Worm (Caenorhabditis elegans) whole organism, young adult: Measurements from ENCODE around the gene F54E2.2.

Experiments used
- B0019.2 ChIP-seq: fragments of 200-800 bp; sonication (Bioruptor generic); conservative IDR thresholded peaks from 2 replicates; pipeline ENCODE4 v1.3.6; 2022; ENCODE audit warnings: missing genetic modification reagents, missing genetic modification characterization, missing compliant biosample characterization
- B0035.1 ChIP-seq: sonication (generic microtip); optimal IDR thresholded peaks from 2 replicates; lab custom pipeline; 2016; ENCODE audit warnings: missing genetic modification characterization, mild to moderate bottlenecking, missing compliant biosample characterization, missing genotype, missing genetic modification reagents
- C17E4.6 ChIP-seq: fragments of 200-800 bp; sonication (Bioruptor generic); IDR thresholded peaks from 2 replicates; pipeline ENCODE4 v1.3.6; 2022; ENCODE audit warnings: missing genetic modification reagents, missing genetic modification characterization, missing compliant biosample characterization
- D2030.7 ChIP-seq: fragments of 200-800 bp; sonication (Bioruptor generic); IDR thresholded peaks from 2 replicates; pipeline ENCODE4 v1.3.6; 2022; ENCODE audit warnings: missing genetic modification reagents, missing genetic modification characterization, missing compliant biosample characterization
- F39B2.1 ChIP-seq: fragments of 200-800 bp; sonication (Bioruptor generic); IDR thresholded peaks from 2 replicates; pipeline ENCODE4 v1.3.6; 2022; ENCODE audit warnings: missing genetic modification reagents, missing genetic modification characterization, missing compliant biosample characterization
- F52B5.7 ChIP-seq: sonication (generic microtip); optimal IDR thresholded peaks from 2 replicates; lab custom pipeline; 2016; ENCODE audit warnings: mild to moderate bottlenecking, missing genetic modification characterization, missing compliant biosample characterization
- F55B11.4 ChIP-seq: sonication (generic microtip); optimal IDR thresholded peaks from 2 replicates; lab custom pipeline; 2016; ENCODE audit warnings: missing compliant biosample characterization, missing genetic modification characterization, borderline replicate concordance; ENCODE audit not compliant: insufficient read depth
- F57C9.4 ChIP-seq: sonication (generic microtip); optimal IDR thresholded peaks from 2 replicates; lab custom pipeline; 2017; ENCODE audit warnings: mild to moderate bottlenecking, missing genetic modification characterization, missing compliant biosample characterization
- Y53F4B.3 ChIP-seq: fragments of 200-800 bp; sonication (Bioruptor generic); IDR thresholded peaks from 2 replicates; pipeline ENCODE4 v1.3.6; 2022; ENCODE audit warnings: missing genetic modification reagents, missing genetic modification characterization, missing compliant biosample characterization
- athp-1 ChIP-seq: sonication (generic microtip); optimal IDR thresholded peaks from 2 replicates; lab custom pipeline; 2017; ENCODE audit warnings: mild to moderate bottlenecking, missing genetic modification characterization, missing compliant biosample characterization
- attf-5 ChIP-seq: fragments of 200-800 bp; sonication (Bioruptor generic); optimal IDR thresholded peaks from 2 replicates; lab custom pipeline; 2018; ENCODE audit warnings: mild to moderate bottlenecking, missing genetic modification characterization, missing compliant biosample characterization
- attf-6 ChIP-seq: fragments of 200-800 bp; sonication (Bioruptor generic); IDR thresholded peaks from 2 replicates; pipeline ENCODE4 v1.3.6; 2022; ENCODE audit warnings: missing genetic modification reagents, missing genetic modification characterization, missing compliant biosample characterization
- bed-1 ChIP-seq: fragments of 200-800 bp; sonication (Bioruptor generic); IDR thresholded peaks from 2 replicates; pipeline ENCODE4 v1.3.6; 2022; ENCODE audit warnings: missing genetic modification reagents, missing genetic modification characterization, missing compliant biosample characterization
- cebp-2 ChIP-seq: fragments of 200-800 bp; sonication (Bioruptor generic); IDR thresholded peaks from 2 replicates; pipeline ENCODE4 v1.3.6; 2022; ENCODE audit warnings: missing genetic modification characterization, missing compliant biosample characterization
- ceh-40 ChIP-seq: fragments of 200-800 bp; sonication (Bioruptor generic); IDR thresholded peaks from 2 replicates; pipeline ENCODE4 v1.3.6; 2022; ENCODE audit warnings: missing genetic modification characterization, missing compliant biosample characterization
- ceh-79 ChIP-seq: sonication (generic microtip); optimal IDR thresholded peaks from 2 replicates; lab custom pipeline; 2017; ENCODE audit warnings: mild to moderate bottlenecking, missing genetic modification characterization, missing compliant biosample characterization
- die-1 ChIP-seq: sonication (generic microtip); optimal IDR thresholded peaks from 2 replicates; lab custom pipeline; 2016; ENCODE audit warnings: missing genotype, mild to moderate bottlenecking, missing genetic modification characterization, missing compliant biosample characterization
- dox-1 ChIP-seq: fragments of 200-800 bp; sonication (Bioruptor generic); IDR thresholded peaks from 2 replicates; pipeline ENCODE4 v1.3.6; 2022; ENCODE audit warnings: missing genetic modification reagents, missing genetic modification characterization, missing compliant biosample characterization
- dpff-1 ChIP-seq: sonication (generic microtip); optimal IDR thresholded peaks from 2 replicates; lab custom pipeline; 2017; ENCODE audit warnings: mild to moderate bottlenecking, missing genetic modification characterization, missing compliant biosample characterization
- dpl-1 ChIP-seq: fragments of 150-350 bp; optimal IDR thresholded peaks from 2 replicates; lab custom pipeline; 2014; ENCODE audit warnings: missing biosample characterization, missing genetic modification reagents, missing genetic modification characterization
- ets-4 ChIP-seq: fragments of 200-800 bp; sonication (Bioruptor generic); optimal IDR thresholded peaks from 2 replicates; lab custom pipeline; 2018; ENCODE audit warnings: mild to moderate bottlenecking, missing genetic modification characterization, missing compliant biosample characterization
- fkh-3 ChIP-seq: sonication (generic microtip); optimal IDR thresholded peaks from 2 replicates; lab custom pipeline; 2016; ENCODE audit warnings: mild to moderate bottlenecking, missing genetic modification characterization, missing compliant biosample characterization
- him-1 ChIP-seq: sonication (generic microtip); optimal IDR thresholded peaks from 2 replicates; lab custom pipeline; 2016; ENCODE audit warnings: missing genotype, missing genetic modification reagents, missing genetic modification characterization, missing compliant biosample characterization
- hlh-26 ChIP-seq: fragments of 200-800 bp; sonication (Bioruptor generic); conservative IDR thresholded peaks from 2 replicates; pipeline ENCODE4 v1.3.6; 2022; ENCODE audit warnings: missing genetic modification reagents, missing genetic modification characterization, missing compliant biosample characterization
- hrde-1 ChIP-seq: sonication (generic microtip); optimal IDR thresholded peaks from 2 replicates; lab custom pipeline; 2016; ENCODE audit warnings: missing genetic modification characterization, mild to moderate bottlenecking, missing compliant biosample characterization, moderate library complexity, missing genotype, missing genetic modification reagents, borderline replicate concordance
- let-526 ChIP-seq: fragments of 200-800 bp; sonication (Bioruptor generic); IDR thresholded peaks from 2 replicates; pipeline ENCODE4 v1.3.6; 2022; ENCODE audit warnings: missing genetic modification reagents, missing genetic modification characterization, missing compliant biosample characterization
- lin-35 ChIP-seq, 3 experiments: fragments of 150-350 bp in 2 of 3; sonication (generic microtip) in 1 of 3; optimal IDR thresholded peaks; 2 replicates each; lab custom pipeline; 2014 to 2018; ENCODE audit warnings: missing biosample characterization in 3 of 3, missing genetic modification characterization in 3 of 3, missing genetic modification reagents in 3 of 3
- lsy-27 ChIP-seq: sonication (generic microtip); optimal IDR thresholded peaks from 2 replicates; lab custom pipeline; 2017; ENCODE audit warnings: missing genetic modification characterization, mild to moderate bottlenecking, missing compliant biosample characterization, antibody characterized with exemption, missing genotype, borderline replicate concordance; ENCODE audit not compliant: insufficient read depth
- madf-3 ChIP-seq: fragments of 200-800 bp; sonication (Bioruptor generic); IDR thresholded peaks from 2 replicates; pipeline ENCODE4 v1.3.6; 2022; ENCODE audit warnings: missing genetic modification reagents, missing genetic modification characterization, missing compliant biosample characterization
- madf-6 ChIP-seq: fragments of 200-800 bp; sonication (Bioruptor generic); IDR thresholded peaks from 2 replicates; pipeline ENCODE4 v1.3.6; 2022; ENCODE audit warnings: missing genetic modification reagents, missing genetic modification characterization, missing compliant biosample characterization
- mcd-1 ChIP-seq: fragments of 200-800 bp; sonication (Bioruptor generic); IDR thresholded peaks from 2 replicates; pipeline ENCODE4 v1.3.6; 2022; ENCODE audit warnings: missing genetic modification reagents, missing genetic modification characterization, missing compliant biosample characterization
- mel-28 ChIP-seq: sonication (generic microtip); optimal IDR thresholded peaks from 2 replicates; lab custom pipeline; 2016; ENCODE audit warnings: borderline replicate concordance, mild to moderate bottlenecking, missing genetic modification characterization, missing compliant biosample characterization
- nfya-2 ChIP-seq: fragments of 200-800 bp; sonication (Bioruptor generic); IDR thresholded peaks from 2 replicates; pipeline ENCODE4 v1.3.6; 2022; ENCODE audit warnings: missing genetic modification reagents, missing genetic modification characterization, missing compliant biosample characterization
- nfyb-1 ChIP-seq: fragments of 200-800 bp; sonication (Bioruptor generic); IDR thresholded peaks from 2 replicates; pipeline ENCODE4 v1.3.6; 2022; ENCODE audit warnings: missing genetic modification reagents, missing genetic modification characterization, missing compliant biosample characterization
- nhr-120 ChIP-seq: fragments of 200-800 bp; sonication (Bioruptor generic); IDR thresholded peaks from 2 replicates; pipeline ENCODE4 v1.3.6; 2022; ENCODE audit warnings: missing genetic modification characterization, missing compliant biosample characterization
- nhr-27 ChIP-seq: fragments of 200-800 bp; sonication (Bioruptor generic); optimal IDR thresholded peaks from 2 replicates; lab custom pipeline; 2018; ENCODE audit warnings: mild to moderate bottlenecking, missing genetic modification characterization, moderate library complexity, missing compliant biosample characterization
- nhr-80 ChIP-seq: sonication (generic microtip); optimal IDR thresholded peaks from 2 replicates; lab custom pipeline; 2016; ENCODE audit warnings: missing genetic modification characterization, missing compliant biosample characterization
- pbrm-1 ChIP-seq: fragments of 200-800 bp; sonication (Bioruptor generic); IDR thresholded peaks from 2 replicates; pipeline ENCODE4 v1.3.6; 2022; ENCODE audit warnings: missing genetic modification reagents, missing genetic modification characterization, missing compliant biosample characterization
- rec-8 ChIP-seq, 2 experiments: sonication (generic microtip); optimal IDR thresholded peaks; 2 replicates each; lab custom pipeline; 2016; ENCODE audit warnings: mild to moderate bottlenecking in 2 of 2, missing genetic modification characterization in 2 of 2, missing genetic modification reagents in 2 of 2, missing genotype in 2 of 2, missing biosample characterization in 1 of 2, missing compliant biosample characterization in 1 of 2, moderate library complexity in 1 of 2
- sea-2 ChIP-seq: fragments of 200-800 bp; sonication (Bioruptor generic); IDR thresholded peaks from 2 replicates; pipeline ENCODE4 v1.3.6; 2022; ENCODE audit warnings: missing genetic modification characterization, missing compliant biosample characterization
- snpc-4 ChIP-seq, 5 experiments: fragments of 150-350 bp in 1 of 5; sonication (generic microtip) in 4 of 5; optimal IDR thresholded peaks; 2 replicates each; lab custom pipeline; 2014 to 2018; ENCODE audit warnings: missing genetic modification characterization in 5 of 5, missing biosample characterization in 3 of 5, antibody characterized with exemption in 2 of 5, mild to moderate bottlenecking in 2 of 5, missing compliant biosample characterization in 2 of 5, missing genotype in 2 of 5, moderate library complexity in 2 of 5, missing genetic modification reagents in 1 of 5
- sptf-2 ChIP-seq: fragments of 200-800 bp; sonication (Bioruptor generic); optimal IDR thresholded peaks from 2 replicates; lab custom pipeline; 2018; ENCODE audit warnings: mild to moderate bottlenecking, missing genetic modification characterization, missing compliant biosample characterization
- tbx-9 ChIP-seq: sonication (generic microtip); optimal IDR thresholded peaks from 2 replicates; lab custom pipeline; 2016; ENCODE audit warnings: borderline replicate concordance, missing genetic modification characterization, inconsistent platforms, missing compliant biosample characterization
- xnd-1 ChIP-seq: sonication (generic microtip); optimal IDR thresholded peaks from 2 replicates; lab custom pipeline; 2016; ENCODE audit warnings: missing genotype, missing genetic modification reagents, missing genetic modification characterization, missing compliant biosample characterization
- zfh-2 ChIP-seq: fragments of 200-800 bp; sonication (Bioruptor generic); conservative IDR thresholded peaks from 2 replicates; pipeline ENCODE4 v1.3.6; 2022; ENCODE audit warnings: missing genetic modification reagents, missing genetic modification characterization, missing compliant biosample characterization
- ztf-28 ChIP-seq: fragments of 200-800 bp; sonication (Bioruptor generic); IDR thresholded peaks from 2 replicates; pipeline ENCODE4 v1.3.6; 2022; ENCODE audit warnings: missing genetic modification reagents, missing genetic modification characterization, missing compliant biosample characterization
- ztf-6 ChIP-seq: fragments of 200-800 bp; sonication (Bioruptor generic); IDR thresholded peaks from 2 replicates; pipeline ENCODE4 v1.3.6; 2022; ENCODE audit warnings: missing genetic modification reagents, missing genetic modification characterization, missing compliant biosample characterization

F54E2.2 gene

DNA sequence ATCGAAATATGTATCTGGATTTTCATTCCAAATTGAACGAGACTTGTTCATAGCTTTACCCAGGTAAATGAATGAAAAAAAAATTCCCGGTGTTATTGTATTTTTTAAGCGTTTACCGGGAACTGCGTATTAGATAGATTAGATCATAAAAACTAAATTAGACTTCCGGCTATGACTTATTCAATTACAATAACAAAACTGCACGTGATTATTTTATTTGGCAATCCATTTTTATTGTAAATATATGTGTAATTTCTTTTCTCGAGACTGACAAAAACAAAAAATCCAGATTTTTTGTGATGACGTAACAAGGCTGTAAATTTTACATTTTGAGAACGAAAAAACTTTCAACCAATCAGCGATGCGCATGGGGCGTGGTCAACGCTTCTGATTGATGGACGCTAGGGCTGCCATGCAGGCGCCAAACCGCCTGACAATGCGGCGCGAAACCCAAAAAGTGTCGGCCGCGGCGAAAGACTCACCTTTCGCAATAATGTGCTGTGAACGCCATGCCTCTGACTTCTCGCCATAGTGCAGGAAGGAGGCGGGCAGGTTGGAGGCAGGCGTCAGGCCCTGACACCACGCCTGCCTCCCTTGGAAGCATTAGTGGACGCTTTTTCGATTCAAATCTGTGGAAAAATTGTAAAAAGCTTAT lies 25.6 kb downstream of the F54E2.2 start, which contains the start of gene srh-36:
TSS of gene srh-36 (minus strand) at position 51 of the 655 bp plus-strand sequence.
- TF ChIP-seq ztf-6 (GFP tag; lab: Robert Waterston, UW) (no peak), madf-6 (GFP tag; lab: Robert Waterston, UW) (no peak), ceh-79 (tag; lab: Kevin White, UChicago) (no peak), him-1 (tag; lab: Kevin White, UChicago) (no peak), fkh-3 (no peak), attf-6 (GFP tag; lab: Robert Waterston, UW) (no peak), athp-1 (tag; lab: Kevin White, UChicago) (no peak), sptf-2 (GFP tag; lab: Kevin White, UChicago) (no peak), snpc-4 (GFP tag; optimal IDR thresholded peaks at IDR 0.05; lab: Kevin White, UChicago) (no peak), snpc-4 (tag; optimal IDR thresholded peaks at IDR 0.05; lab: Kevin White, UChicago) (peak in 1 of 4 experiments; percentile 53), let-526 (GFP tag; lab: Robert Waterston, UW) (no peak), tbx-9 (tag; lab: Kevin White, UChicago) (no peak), nfyb-1 (peak; percentile 53; the same call in 1 of the 2 replicates), mcd-1 (GFP tag; lab: Robert Waterston, UW) (no peak), rec-8 (tag; optimal IDR thresholded peaks at IDR 0.05; lab: Kevin White, UChicago) (no peak), nfya-2 (GFP tag; lab: Robert Waterston, UW) (no peak), Y53F4B.3 (GFP tag; lab: Robert Waterston, UW) (no peak), ztf-28 (GFP tag; lab: Robert Waterston, UW) (0 out of 2 replicates have a peak, but pooled peaks have one; percentile 56), cebp-2 (GFP tag; lab: Robert Waterston, UW) (no peak), die-1 (tag; lab: Kevin White, UChicago) (no peak), pbrm-1 (GFP tag; lab: Robert Waterston, UW) (no peak), xnd-1 (tag; lab: Kevin White, UChicago) (no peak), lsy-27 (tag; lab: Kevin White, UChicago) (no peak), mel-28 (no peak), nhr-80 (tag; lab: Kevin White, UChicago) (no peak), nhr-27 (no peak), D2030.7 (GFP tag; lab: Robert Waterston, UW) (no peak), dox-1 (no peak), madf-3 (GFP tag; lab: Robert Waterston, UW) (no peak), nhr-120 (GFP tag; lab: Robert Waterston, UW) (no peak), dpl-1 (GFP tag; lab: Kevin White, UChicago) (no peak), ets-4 (GFP tag; lab: Kevin White, UChicago) (no peak), zfh-2 (GFP tag; lab: Robert Waterston, UW) (peak; percentile 81)

DNA sequence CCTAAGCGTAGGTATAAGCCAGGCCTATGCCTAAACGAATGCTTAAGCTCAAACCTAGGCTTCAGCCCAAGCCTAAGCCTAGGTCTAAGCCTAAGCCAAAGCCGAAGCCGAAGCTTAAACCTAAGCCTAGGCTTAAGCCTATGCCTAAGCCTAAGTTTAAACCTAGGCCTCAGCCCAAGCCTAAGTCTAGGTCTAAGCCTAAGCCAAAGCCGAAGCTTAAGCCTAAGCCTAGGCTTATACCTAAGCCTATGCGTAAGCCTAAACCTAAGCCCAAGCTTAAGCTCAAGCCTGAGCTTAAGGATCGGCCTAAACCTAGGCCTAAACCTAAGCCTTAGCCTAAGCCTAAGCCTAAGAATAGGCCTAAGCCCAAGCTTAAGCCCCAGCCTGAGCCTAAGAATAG lies 29.9 kb downstream of the F54E2.2 start:
- no peak for TF ChIP-seq mcd-1 (GFP tag; lab: Robert Waterston, UW)
- no peak for TF ChIP-seq F52B5.7 (tag; lab: Kevin White, UChicago)
- TF ChIP-seq dox-1, result no peak
- TF ChIP-seq B0035.1, result no peak
- TF ChIP-seq B0019.2 (GFP tag; lab: Robert Waterston, UW), result no peak
- no peak for TF ChIP-seq hrde-1 (tag; lab: Kevin White, UChicago)
- no peak for TF ChIP-seq D2030.7 (GFP tag; lab: Robert Waterston, UW)
- no peak for TF ChIP-seq dpff-1 (tag; lab: Kevin White, UChicago)
- no peak for TF ChIP-seq bed-1 (GFP tag; lab: Robert Waterston, UW)
- TF ChIP-seq attf-5, result no peak
- no peak for TF ChIP-seq F57C9.4 (tag; lab: Kevin White, UChicago)
- TF ChIP-seq C17E4.6 (GFP tag; lab: Robert Waterston, UW), result no peak
- no peak for TF ChIP-seq F55B11.4 (tag; lab: Kevin White, UChicago)
- no peak for TF ChIP-seq sea-2 (GFP tag; lab: Robert Waterston, UW)
- TF ChIP-seq hlh-26 (GFP tag; lab: Robert Waterston, UW), result no peak
- TF ChIP-seq sptf-2 (GFP tag; lab: Kevin White, UChicago), result no peak
- no peak for TF ChIP-seq lin-35 (GFP tag; optimal IDR thresholded peaks at IDR 0.05; lab: Kevin White, UChicago)
- TF ChIP-seq F39B2.1, result no peak
- no peak for TF ChIP-seq ceh-40 (GFP tag; lab: Robert Waterston, UW)
